Worm (Caenorhabditis elegans): ENCODE results near the gene hda-2.

Gene hda-2

ce11 chrII:8015483-8015938, 6.8 kb downstream of the hda-2 start:
- no peak for TF ChIP-seq ztf-11 (tag; optimal IDR thresholded peaks at IDR 0.05)
- no peak for TF ChIP-seq nhr-237 (tag; optimal IDR thresholded peaks at IDR 0.05)
- TF ChIP-seq nhr-21 (tag; optimal IDR thresholded peaks at IDR 0.05): no peak
- peak; percentile 20 for TF ChIP-seq gmeb-1 (tag; optimal IDR thresholded peaks at IDR 0.05)
- TF ChIP-seq fos-1 (tag; optimal IDR thresholded peaks at IDR 0.05): peak; percentile 1
- TF ChIP-seq F13H6.1 (tag; optimal IDR thresholded peaks at IDR 0.05): peak; percentile 50
- peak; percentile 17 for TF ChIP-seq blmp-1 (tag; optimal IDR thresholded peaks at IDR 0.05; ENCODE audit: insufficient read depth)
- TF ChIP-seq nhr-77 (tag; optimal IDR thresholded peaks at IDR 0.05): no peak
- TF ChIP-seq nhr-129 (tag; optimal IDR thresholded peaks at IDR 0.05): peak; percentile 77
- no peak for TF ChIP-seq ceh-82 (tag; optimal IDR thresholded peaks at IDR 0.05)
- no peak for TF ChIP-seq mbf-1 (tag; optimal IDR thresholded peaks at IDR 0.05)
- no peak for TF ChIP-seq egl-27 (tag; optimal IDR thresholded peaks at IDR 0.05)
- TF ChIP-seq R02D3.7 (tag; optimal IDR thresholded peaks at IDR 0.05): no peak
- TF ChIP-seq Y55F3AM.14 (GFP tag; optimal IDR thresholded peaks at IDR 0.05): no peak
- TF ChIP-seq crh-2 (tag; optimal IDR thresholded peaks at IDR 0.05): peak; percentile 17
- TF ChIP-seq nhr-25 (tag; optimal IDR thresholded peaks at IDR 0.05): peak; percentile 57
- no peak for TF ChIP-seq nhr-6 (tag; optimal IDR thresholded peaks at IDR 0.05)
- peak in 1 of 2 experiments; percentile 26 for TF ChIP-seq lsy-2 (tag; optimal IDR thresholded peaks at IDR 0.05)
- TF ChIP-seq dmd-4 (tag; optimal IDR thresholded peaks at IDR 0.05): no peak
- peak; percentile 42 for TF ChIP-seq sma-9 (GFP tag; optimal IDR thresholded peaks at IDR 0.05)
- TF ChIP-seq sma-9 (tag; optimal IDR thresholded peaks at IDR 0.05): no peak
- TF ChIP-seq ama-1 (optimal IDR thresholded peaks at IDR 0.05): peak; percentile 66
- no peak for TF ChIP-seq sma-3 (GFP tag; optimal IDR thresholded peaks at IDR 0.05)
- no peak for TF ChIP-seq zag-1 (tag; optimal IDR thresholded peaks at IDR 0.05)

- TF ChIP-seq unc-62 (GFP tag; optimal IDR thresholded peaks at IDR 0.05): no peak
- TF ChIP-seq mdl-1 (tag; optimal IDR thresholded peaks at IDR 0.05): no peak
- TF ChIP-seq C34F6.9 (tag; optimal IDR thresholded peaks at IDR 0.05): no peak
- TF ChIP-seq sma-3 (GFP tag; optimal IDR thresholded peaks at IDR 0.05): no peak
- no peak for TF ChIP-seq mbf-1 (tag; optimal IDR thresholded peaks at IDR 0.05)
- no peak for TF ChIP-seq alr-1 (tag; optimal IDR thresholded peaks at IDR 0.05)
- TF ChIP-seq nhr-237 (tag; optimal IDR thresholded peaks at IDR 0.05): no peak
- TF ChIP-seq nhr-25 (tag; optimal IDR thresholded peaks at IDR 0.05): no peak
- no peak for TF ChIP-seq snpc-4 (tag; optimal IDR thresholded peaks at IDR 0.05)
- no peak for TF ChIP-seq blmp-1 (tag; optimal IDR thresholded peaks at IDR 0.05; ENCODE audit: insufficient read depth)
- TF ChIP-seq lsy-2 (tag; optimal IDR thresholded peaks at IDR 0.05): peak in 1 of 2 experiments; percentile 6
- TF ChIP-seq nhr-6 (tag; optimal IDR thresholded peaks at IDR 0.05): no peak
- no peak for TF ChIP-seq ztf-11 (tag; optimal IDR thresholded peaks at IDR 0.05)
- no peak for TF ChIP-seq fos-1 (tag; optimal IDR thresholded peaks at IDR 0.05)
- peak; percentile 82 for TF ChIP-seq ama-1 (optimal IDR thresholded peaks at IDR 0.05)
- TF ChIP-seq gmeb-1 (tag; optimal IDR thresholded peaks at IDR 0.05): peak; percentile 4
- TF ChIP-seq ceh-16 (tag; optimal IDR thresholded peaks at IDR 0.05): no peak
- TF ChIP-seq aly-2 (tag; optimal IDR thresholded peaks at IDR 0.05): no peak
- no peak for TF ChIP-seq unc-55 (GFP tag; optimal IDR thresholded peaks at IDR 0.05)
- TF ChIP-seq egl-27 (tag; optimal IDR thresholded peaks at IDR 0.05): no peak
- TF ChIP-seq nhr-77 (tag; optimal IDR thresholded peaks at IDR 0.05): no peak
- TF ChIP-seq nhr-12 (tag; optimal IDR thresholded peaks at IDR 0.05): no peak
- TF ChIP-seq ceh-82 (tag; optimal IDR thresholded peaks at IDR 0.05): no peak
- TF ChIP-seq dmd-4 (tag; optimal IDR thresholded peaks at IDR 0.05): no peak
- no peak for TF ChIP-seq crh-2 (tag; optimal IDR thresholded peaks at IDR 0.05)
- TF ChIP-seq sem-4 (tag; optimal IDR thresholded peaks at IDR 0.05): no peak
- no peak for TF ChIP-seq elt-1 (tag; optimal IDR thresholded peaks at IDR 0.05)
- no peak for TF ChIP-seq nhr-21 (tag; optimal IDR thresholded peaks at IDR 0.05)
- TF ChIP-seq ztf-1 (GFP tag; conservative IDR thresholded peaks at IDR 0.05): no peak
- no peak for TF ChIP-seq lin-39 (tag; optimal IDR thresholded peaks at IDR 0.05)
- no peak for TF ChIP-seq nhr-11 (tag; optimal IDR thresholded peaks at IDR 0.05)
- TF ChIP-seq lin-13 (GFP tag; optimal IDR thresholded peaks at IDR 0.05): no peak
- no peak for TF ChIP-seq peb-1 (tag; optimal IDR thresholded peaks at IDR 0.05)
- TF ChIP-seq unc-39 (tag; optimal IDR thresholded peaks at IDR 0.05): no peak
- TF ChIP-seq lin-11 (tag; optimal IDR thresholded peaks at IDR 0.05): no peak
- TF ChIP-seq Y55F3AM.14 (GFP tag; optimal IDR thresholded peaks at IDR 0.05): no peak
- TF ChIP-seq zag-1 (tag; optimal IDR thresholded peaks at IDR 0.05): no peak
- TF ChIP-seq sma-9 (GFP tag; optimal IDR thresholded peaks at IDR 0.05): peak; percentile 80
- no peak for TF ChIP-seq sma-9 (tag; optimal IDR thresholded peaks at IDR 0.05)
- TF ChIP-seq nhr-129 (tag; optimal IDR thresholded peaks at IDR 0.05): peak; percentile 31
- TF ChIP-seq ZK546.5 (tag; optimal IDR thresholded peaks at IDR 0.05): no peak
Measured at ce11 chrII:8012071-8013031, 10.0 kb downstream of the hda-2 start, which contains the start of gene DH11.2. DH11.2 (plus strand) TSS chrII:8012816.
